Worm (Caenorhabditis elegans) whole organism, mixed stage, embryonic: ENCODE data around the gene srh-239.

Experiments
- M03D4.4 ChIP-seq: sonication (generic microtip); optimal IDR thresholded peaks from 2 replicates; lab custom pipeline; 2017; ENCODE audit warnings: mild to moderate bottlenecking, missing genetic modification characterization, missing compliant biosample characterization
- bed-3 ChIP-seq: fragments of 200-800 bp; sonication (Bioruptor generic); optimal IDR thresholded peaks from 3 replicates; lab custom pipeline; 2018; ENCODE audit warnings: mild to moderate bottlenecking, missing genetic modification characterization, moderate library complexity, missing compliant biosample characterization
- blmp-1 ChIP-seq: fragments of 150-350 bp; optimal IDR thresholded peaks from 2 replicates; lab custom pipeline; 2014; ENCODE audit warnings: missing biosample characterization, missing genetic modification characterization
- ceh-43 ChIP-seq: fragments of 200-800 bp; sonication (Bioruptor generic); optimal IDR thresholded peaks from 2 replicates; lab custom pipeline; 2018; ENCODE audit warnings: mild to moderate bottlenecking, missing genetic modification characterization, moderate library complexity, missing compliant biosample characterization
- ces-1 ChIP-seq: fragments of 150-350 bp; optimal IDR thresholded peaks from 2 replicates; lab custom pipeline; 2014; ENCODE audit warnings: missing biosample characterization, missing genetic modification reagents, missing genetic modification characterization
- cnd-1 ChIP-seq: fragments of 200-800 bp; sonication (Bioruptor generic); optimal IDR thresholded peaks from 2 replicates; lab custom pipeline; 2018; ENCODE audit warnings: mild to moderate bottlenecking, missing genetic modification characterization, missing compliant biosample characterization
- elt-1 ChIP-seq: sonication (generic microtip); optimal IDR thresholded peaks from 2 replicates; lab custom pipeline; 2017; ENCODE audit warnings: missing genetic modification characterization, mild to moderate bottlenecking, missing compliant biosample characterization, antibody characterized with exemption, moderate library complexity, borderline replicate concordance; ENCODE audit not compliant: insufficient read depth
- elt-3 ChIP-seq: fragments of 150-350 bp; optimal IDR thresholded peaks from 2 replicates; lab custom pipeline; 2014; ENCODE audit warnings: missing biosample characterization, missing genetic modification characterization
- ham-2 ChIP-seq: fragments of 200-800 bp; sonication (Bioruptor generic); optimal IDR thresholded peaks from 2 replicates; lab custom pipeline; 2018; ENCODE audit warnings: mild to moderate bottlenecking, missing genetic modification characterization, missing compliant biosample characterization
- hlh-1 ChIP-seq: fragments of 150-350 bp; optimal IDR thresholded peaks from 2 replicates; lab custom pipeline; 2014; ENCODE audit warnings: missing biosample characterization, missing genetic modification reagents, missing genetic modification characterization
- lin-13 ChIP-seq: fragments of 150-350 bp; optimal IDR thresholded peaks from 2 replicates; lab custom pipeline; 2014; ENCODE audit warnings: missing biosample characterization, missing genetic modification characterization
- lin-32 ChIP-seq: fragments of 200-800 bp; sonication (Bioruptor generic); optimal IDR thresholded peaks from 2 replicates; lab custom pipeline; 2018; ENCODE audit warnings: mild to moderate bottlenecking, missing genetic modification characterization, missing compliant biosample characterization
- lsy-2 ChIP-seq: fragments of 150-350 bp; optimal IDR thresholded peaks from 2 replicates; lab custom pipeline; 2014; ENCODE audit warnings: missing biosample characterization, missing genetic modification characterization
- mab-5 ChIP-seq: fragments of 150-350 bp; optimal IDR thresholded peaks from 2 replicates; lab custom pipeline; 2014; ENCODE audit warnings: missing biosample characterization, missing genetic modification characterization
- mep-1 ChIP-seq: fragments of 150-350 bp; optimal IDR thresholded peaks from 2 replicates; lab custom pipeline; 2017; ENCODE audit warnings: missing biosample characterization, missing genetic modification reagents, missing genetic modification characterization, inconsistent platforms
- mls-2 ChIP-seq: sonication (generic microtip); optimal IDR thresholded peaks from 2 replicates; lab custom pipeline; 2016; ENCODE audit warnings: mild to moderate bottlenecking, missing genetic modification characterization, moderate library complexity, missing compliant biosample characterization
- nhr-12 ChIP-seq: fragments of 150-350 bp; optimal IDR thresholded peaks from 2 replicates; lab custom pipeline; 2014; ENCODE audit warnings: missing biosample characterization, missing genetic modification characterization
- nhr-2 ChIP-seq: fragments of 150-350 bp; optimal IDR thresholded peaks from 2 replicates; lab custom pipeline; 2014; ENCODE audit warnings: missing biosample characterization, missing genetic modification characterization
- nhr-237 ChIP-seq: fragments of 150-350 bp; optimal IDR thresholded peaks from 2 replicates; lab custom pipeline; 2014; ENCODE audit warnings: missing biosample characterization, missing genetic modification characterization
- nhr-28 ChIP-seq: fragments of 150-350 bp; optimal IDR thresholded peaks from 2 replicates; lab custom pipeline; 2014; ENCODE audit warnings: missing biosample characterization, missing genetic modification characterization
- nhr-76 ChIP-seq: sonication (generic microtip); optimal IDR thresholded peaks from 2 replicates; lab custom pipeline; 2017; ENCODE audit warnings: missing biosample characterization, missing genetic modification characterization
- pha-4 ChIP-seq: fragments of 150-350 bp; optimal IDR thresholded peaks from 2 replicates; lab custom pipeline; 2018; ENCODE audit warnings: missing biosample characterization, missing genetic modification reagents, missing genetic modification characterization
- sem-2 ChIP-seq: fragments of 200-800 bp; sonication (Bioruptor generic); optimal IDR thresholded peaks from 2 replicates; lab custom pipeline; 2018; ENCODE audit warnings: mild to moderate bottlenecking, missing genetic modification characterization, missing compliant biosample characterization
- snpc-4 ChIP-seq: fragments of 150-350 bp; optimal IDR thresholded peaks from 2 replicates; lab custom pipeline; 2014; ENCODE audit warnings: missing biosample characterization, missing genetic modification characterization
- sptf-1 ChIP-seq: sonication (generic microtip); optimal IDR thresholded peaks from 2 replicates; lab custom pipeline; 2017; ENCODE audit warnings: mild to moderate bottlenecking, missing genetic modification characterization, moderate library complexity, missing compliant biosample characterization
- tbx-8 ChIP-seq: fragments of 200-800 bp; sonication (Bioruptor generic); optimal IDR thresholded peaks from 2 replicates; lab custom pipeline; 2018; ENCODE audit warnings: mild to moderate bottlenecking, missing genetic modification characterization, moderate library complexity, missing compliant biosample characterization
- unc-120 ChIP-seq: sonication (generic microtip); optimal IDR thresholded peaks from 2 replicates; lab custom pipeline; 2017; ENCODE audit warnings: missing genetic modification characterization, missing compliant biosample characterization; ENCODE audit not compliant: poor library complexity, severe bottlenecking
- unc-39 ChIP-seq: fragments of 150-350 bp; optimal IDR thresholded peaks from 2 replicates; lab custom pipeline; 2014; ENCODE audit warnings: missing biosample characterization, missing genetic modification characterization
- unc-62 ChIP-seq: fragments of 150-350 bp; optimal IDR thresholded peaks from 2 replicates; lab custom pipeline; 2014; ENCODE audit warnings: missing biosample characterization, missing genetic modification reagents, missing genetic modification characterization
- zip-8 ChIP-seq: fragments of 150-350 bp; optimal IDR thresholded peaks from 2 replicates; lab custom pipeline; 2014; ENCODE audit warnings: missing biosample characterization, missing genetic modification characterization
- ztf-11 ChIP-seq: fragments of 150-350 bp; optimal IDR thresholded peaks from 2 replicates; lab custom pipeline; 2014; ENCODE audit warnings: missing biosample characterization, missing genetic modification characterization

srh-239 gene

DNA sequence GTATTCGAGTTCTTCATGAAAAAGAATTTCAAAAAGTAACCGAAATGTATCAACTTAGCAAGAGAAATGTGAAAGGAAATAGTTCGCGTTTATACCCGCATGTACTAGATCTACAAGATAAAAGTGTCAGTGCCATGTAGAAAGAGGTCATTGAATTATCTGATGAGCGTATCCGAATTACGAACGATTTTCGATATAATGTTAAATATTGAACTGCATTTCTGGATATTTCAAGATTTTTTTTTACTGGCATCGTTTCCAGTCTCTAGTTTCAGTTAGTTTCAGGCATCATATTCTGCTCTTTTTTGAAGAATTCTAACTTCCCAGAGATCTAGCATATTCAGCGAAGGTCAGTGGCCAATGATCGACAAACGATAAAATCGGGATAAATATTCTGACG is 35.8 kb downstream of the srh-239 start, which contains the start of gene nhr-150:
Gene nhr-150, minus strand, starts transcription at position 92 of the 400 bp plus-strand sequence.
- no peak for TF ChIP-seq nhr-237
- TF ChIP-seq elt-1 (tag; lab: Kevin White, UChicago) = peak; percentile 61

DNA sequence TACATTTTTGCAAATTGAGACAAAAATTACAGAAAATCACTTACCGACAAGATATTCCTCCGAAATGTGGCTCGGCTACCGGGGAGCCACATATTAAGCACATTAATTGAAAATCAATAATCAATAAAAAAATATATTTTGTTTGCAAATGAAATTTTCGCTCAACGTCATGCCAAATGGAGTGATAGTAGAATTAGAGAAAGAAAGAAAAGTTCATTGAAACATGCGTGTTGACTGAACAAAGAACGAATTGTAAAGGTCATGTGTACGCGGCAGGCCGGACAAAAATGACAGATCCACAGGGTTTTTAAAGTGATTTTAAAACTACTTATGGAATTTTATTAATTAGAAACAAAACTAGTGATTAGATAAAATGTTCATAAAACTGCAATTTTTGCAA is 38.0 kb downstream of the srh-239 start:
- no peak for TF ChIP-seq mab-5 (tag; lab: Kevin White, UChicago)
- no peak for TF ChIP-seq lin-13
- TF ChIP-seq nhr-12 (tag; lab: Kevin White, UChicago) = no peak
- TF ChIP-seq mep-1 (tag; lab: Kevin White, UChicago) = no peak
- TF ChIP-seq ces-1 (GFP tag; lab: Kevin White, UChicago) = no peak
- TF ChIP-seq unc-39 = no peak
- TF ChIP-seq lsy-2 (tag; lab: Kevin White, UChicago) = no peak

DNA sequence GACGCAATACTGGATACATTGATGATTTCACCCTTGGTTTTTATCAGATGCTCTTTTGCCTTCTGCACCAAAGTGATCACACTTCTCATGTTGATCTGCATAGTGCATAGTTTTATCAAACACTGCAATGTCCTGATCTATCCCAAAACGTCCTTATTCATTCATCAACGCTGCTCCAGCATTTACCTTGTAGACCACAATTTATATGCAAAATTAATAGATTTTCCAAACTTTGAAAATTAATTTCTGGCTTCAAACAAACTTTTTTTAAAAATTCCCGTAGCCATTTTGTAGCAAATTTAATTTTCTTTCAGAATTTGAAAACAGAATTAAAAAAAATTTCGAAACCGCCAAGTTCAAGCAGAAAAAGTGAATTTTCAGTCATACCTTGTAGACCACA is 39.0 kb downstream of the srh-239 start, which contains the start of gene C06B8.3:
Gene C06B8.3, minus strand, starts transcription at position 101 of the 400 bp plus-strand sequence.
- TF ChIP-seq ceh-43 (GFP tag; lab: Kevin White, UChicago) = no peak
- no peak for TF ChIP-seq nhr-2 (tag; lab: Kevin White, UChicago)
- no peak for TF ChIP-seq zip-8 (tag; lab: Kevin White, UChicago)
- TF ChIP-seq pha-4 (tag; lab: Kevin White, UChicago) = no peak
- no peak for TF ChIP-seq nhr-76 (tag; lab: Kevin White, UChicago)
- no peak for TF ChIP-seq unc-120
- no peak for TF ChIP-seq sem-2
- TF ChIP-seq mls-2 = no peak
- no peak for TF ChIP-seq unc-39
- no peak for TF ChIP-seq snpc-4
- TF ChIP-seq mep-1 (tag; lab: Kevin White, UChicago) = no peak
- no peak for TF ChIP-seq hlh-1 (tag; lab: Kevin White, UChicago)
- no peak for TF ChIP-seq elt-3 (tag; lab: Kevin White, UChicago)
- TF ChIP-seq ztf-11 = no peak
- TF ChIP-seq nhr-28 (tag; lab: Kevin White, UChicago) = no peak
- no peak for TF ChIP-seq M03D4.4 (tag; lab: Kevin White, UChicago)
- TF ChIP-seq nhr-12 (tag; lab: Kevin White, UChicago) = no peak
- TF ChIP-seq, all 35 proteins: peak for 0

DNA sequence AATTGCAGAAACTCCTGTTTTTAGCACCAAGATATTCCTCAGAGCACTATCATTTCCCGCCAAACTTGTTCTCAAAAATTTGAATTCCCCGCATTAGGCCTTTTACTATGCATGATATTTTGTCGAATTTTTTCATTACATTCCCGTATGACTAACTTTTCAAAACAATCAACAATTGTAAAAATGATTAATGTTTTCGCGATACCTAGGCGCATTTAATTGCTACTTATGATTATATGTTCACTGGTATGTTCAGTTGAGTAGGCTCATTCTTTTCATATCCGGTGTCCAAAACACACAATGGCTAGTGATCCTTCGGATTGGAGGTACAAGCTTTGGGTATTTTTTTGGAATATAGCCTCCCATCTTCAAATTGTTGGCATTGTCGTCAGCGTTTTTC is 42.2 kb downstream of the srh-239 start, which contains the start of gene srw-21:
Gene srw-21, plus strand, starts transcription at position 301 of the 400 bp plus-strand sequence.
- no peak for TF ChIP-seq bed-3 (GFP tag; lab: Kevin White, UChicago)
- TF ChIP-seq lsy-2 (tag; lab: Kevin White, UChicago) = no peak
- TF ChIP-seq mep-1 (tag; lab: Kevin White, UChicago) = no peak
- TF ChIP-seq unc-120 = no peak
- TF ChIP-seq mls-2 = no peak
- no peak for TF ChIP-seq nhr-12 (tag; lab: Kevin White, UChicago)
- no peak for TF ChIP-seq blmp-1 (tag; lab: Kevin White, UChicago)
- TF ChIP-seq pha-4 (tag; lab: Kevin White, UChicago) = no peak

DNA sequence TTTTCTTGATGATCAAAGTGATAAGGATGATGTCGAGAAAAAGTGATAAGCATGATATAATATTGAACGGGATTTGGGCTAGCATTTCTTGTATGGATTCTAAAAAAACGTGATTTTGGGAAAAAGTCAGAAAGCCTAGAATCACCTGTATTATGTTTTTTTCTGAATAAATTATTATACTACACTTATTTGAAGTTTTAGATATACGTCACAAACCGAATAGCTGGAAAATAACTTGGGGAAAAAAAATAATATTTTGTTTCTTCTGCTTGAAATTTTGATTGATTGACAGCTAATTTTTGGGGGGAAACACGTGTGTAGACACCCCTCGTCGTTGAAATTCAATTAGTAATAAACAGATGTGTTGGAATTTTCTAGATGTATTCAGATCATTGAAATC is 47.0 kb downstream of the srh-239 start, which contains the start of gene str-264:
Gene str-264, minus strand, starts transcription at position 101 of the 400 bp plus-strand sequence.
- TF ChIP-seq ces-1 (GFP tag; lab: Kevin White, UChicago) (no peak), mep-1 (tag; lab: Kevin White, UChicago) (no peak), cnd-1 (tag; lab: Kevin White, UChicago) (no peak), unc-62 (GFP tag; lab: Kevin White, UChicago) (no peak), lin-32 (GFP tag; lab: Kevin White, UChicago) (no peak), lsy-2 (tag; lab: Kevin White, UChicago) (no peak), nhr-237 (no peak), tbx-8 (GFP tag; lab: Kevin White, UChicago) (no peak), elt-1 (tag; lab: Kevin White, UChicago) (no peak), ham-2 (GFP tag; lab: Kevin White, UChicago) (no peak), nhr-28 (tag; lab: Kevin White, UChicago) (no peak), mls-2 (no peak), bed-3 (GFP tag; lab: Kevin White, UChicago) (no peak), hlh-1 (tag; lab: Kevin White, UChicago) (no peak), sptf-1 (tag; lab: Kevin White, UChicago) (no peak), lin-13 (no peak)
